Worm (Caenorhabditis elegans): ENCODE data around the gene ebp-1.
"Not testable (repeated sequence)": the region's sequence is repeated elsewhere in the genome, so short reads cannot be mapped to it uniquely, and the experiment has no call there.

The ebp-1 gene

DNA sequence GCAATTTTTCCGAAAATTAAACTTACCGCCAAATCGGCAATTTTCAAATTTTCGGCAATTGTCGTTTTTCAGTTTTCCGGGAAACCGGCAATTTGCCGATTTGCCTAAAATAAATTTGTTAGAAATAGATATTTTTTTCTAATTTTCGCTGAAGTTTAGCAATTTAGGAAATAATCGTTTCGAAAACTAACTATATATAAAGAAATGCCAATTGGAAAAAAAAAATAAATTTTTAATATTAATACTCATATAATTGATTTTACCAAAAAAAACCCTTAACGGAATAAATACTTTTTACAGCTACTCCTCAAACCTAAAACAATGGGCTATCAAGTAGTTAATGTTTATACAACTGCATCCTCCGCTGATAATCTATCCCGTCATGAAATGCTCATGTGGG, at the start of gene ebp-1:
TSS of gene ebp-1 (plus strand) at position 301 of the 400 bp plus-strand sequence.
- TF ChIP-seq pha-4 (tag; optimal IDR thresholded peaks at IDR 0.05), result no peak
- TF ChIP-seq unc-62 (GFP tag; optimal IDR thresholded peaks at IDR 0.05), result no peak
- no peak for TF ChIP-seq lin-13 (tag; optimal IDR thresholded peaks at IDR 0.05)
- TF ChIP-seq mep-1 (tag; optimal IDR thresholded peaks at IDR 0.05), result no peak
- TF ChIP-seq nhr-76 (tag; optimal IDR thresholded peaks at IDR 0.05), result no peak
- TF ChIP-seq ces-1 (GFP tag; optimal IDR thresholded peaks at IDR 0.05), result no peak
- TF ChIP-seq blmp-1 (tag; optimal IDR thresholded peaks at IDR 0.05), result no peak
- TF ChIP-seq unc-120 (tag; optimal IDR thresholded peaks at IDR 0.05; ENCODE audit: poor library complexity, severe bottlenecking), result no peak
- TF ChIP-seq ztf-11 (tag; optimal IDR thresholded peaks at IDR 0.05), result no peak
- no peak for TF ChIP-seq lsy-2 (tag; optimal IDR thresholded peaks at IDR 0.05)
- no peak for TF ChIP-seq elt-3 (tag; optimal IDR thresholded peaks at IDR 0.05)
- TF ChIP-seq elt-1 (tag; optimal IDR thresholded peaks at IDR 0.05; ENCODE audit: borderline replicate concordance, insufficient read depth), result no peak
- no peak for TF ChIP-seq ceh-39 (tag; optimal IDR thresholded peaks at IDR 0.05)
- TF ChIP-seq unc-39 (tag; optimal IDR thresholded peaks at IDR 0.05), result no peak
- TF ChIP-seq M03D4.4 (tag; optimal IDR thresholded peaks at IDR 0.05), result no peak

DNA sequence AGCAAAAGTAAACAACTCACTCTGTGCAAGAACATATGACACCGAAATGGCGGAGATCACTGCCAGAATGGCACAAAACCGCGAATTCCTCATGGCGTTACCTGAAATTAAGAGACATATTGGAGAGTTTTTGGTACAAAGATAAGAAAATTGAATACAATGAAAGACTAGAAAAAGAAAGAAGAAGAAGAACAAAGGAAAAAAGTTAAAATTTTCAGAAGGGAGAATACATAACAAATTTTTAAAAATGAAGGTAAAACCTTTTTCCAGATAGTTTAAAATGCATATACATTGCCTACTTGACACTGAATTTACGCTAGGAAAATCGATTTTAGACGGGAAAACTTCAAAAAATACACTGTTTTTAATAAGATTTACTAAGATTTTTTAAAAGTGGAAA, 42.1 kb upstream of the ebp-1 start, which contains the start of gene lon-8:
TSS of gene lon-8 (minus strand) at position 101 of the 400 bp plus-strand sequence.
- TF ChIP-seq lsy-2 (tag; optimal IDR thresholded peaks at IDR 0.05) (no peak), ceh-43 (GFP tag; optimal IDR thresholded peaks at IDR 0.05) (no peak), bed-3 (GFP tag; optimal IDR thresholded peaks at IDR 0.05) (no peak), elt-3 (tag; optimal IDR thresholded peaks at IDR 0.05) (no peak), nhr-76 (tag; optimal IDR thresholded peaks at IDR 0.05) (no peak), flh-1 (GFP tag; optimal IDR thresholded peaks at IDR 0.05) (no peak), nhr-237 (tag; optimal IDR thresholded peaks at IDR 0.05) (no peak), blmp-1 (tag; optimal IDR thresholded peaks at IDR 0.05) (no peak)

DNA sequence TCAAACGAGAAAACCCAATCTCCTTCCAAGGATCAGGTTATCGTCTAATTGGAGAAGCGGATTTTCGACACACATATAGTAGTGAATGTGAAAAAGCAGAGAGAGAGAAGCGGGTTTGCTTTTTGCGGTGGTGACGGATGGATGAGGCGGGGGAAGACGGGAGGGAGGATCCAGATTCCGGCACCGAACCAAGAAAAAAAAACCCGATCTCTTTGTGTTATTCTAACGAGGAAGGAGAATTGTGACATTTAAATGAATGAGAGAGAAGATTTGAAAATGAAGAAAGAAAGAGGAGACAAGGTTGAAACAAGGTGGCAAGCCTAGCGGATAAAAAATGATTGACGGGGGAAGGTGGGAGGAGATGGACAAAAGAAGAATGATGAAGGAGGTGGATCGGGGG, 39.5 kb upstream of the ebp-1 start:
- TF ChIP-seq lin-13 (tag; optimal IDR thresholded peaks at IDR 0.05) (no peak), pha-4 (tag; optimal IDR thresholded peaks at IDR 0.05) (no peak), M03D4.4 (tag; optimal IDR thresholded peaks at IDR 0.05) (no peak), cnd-1 (tag; optimal IDR thresholded peaks at IDR 0.05) (no peak), ceh-39 (tag; optimal IDR thresholded peaks at IDR 0.05) (no peak), nhr-76 (tag; optimal IDR thresholded peaks at IDR 0.05) (no peak), unc-39 (tag; optimal IDR thresholded peaks at IDR 0.05) (no peak), flh-1 (GFP tag; optimal IDR thresholded peaks at IDR 0.05) (no peak), hlh-1 (tag; optimal IDR thresholded peaks at IDR 0.05) (no peak), lsy-2 (tag; optimal IDR thresholded peaks at IDR 0.05) (no peak), ham-2 (GFP tag; optimal IDR thresholded peaks at IDR 0.05) (no peak), unc-62 (GFP tag; optimal IDR thresholded peaks at IDR 0.05) (no peak), ceh-43 (GFP tag; optimal IDR thresholded peaks at IDR 0.05) (no peak), lin-32 (GFP tag; optimal IDR thresholded peaks at IDR 0.05) (no peak)

DNA sequence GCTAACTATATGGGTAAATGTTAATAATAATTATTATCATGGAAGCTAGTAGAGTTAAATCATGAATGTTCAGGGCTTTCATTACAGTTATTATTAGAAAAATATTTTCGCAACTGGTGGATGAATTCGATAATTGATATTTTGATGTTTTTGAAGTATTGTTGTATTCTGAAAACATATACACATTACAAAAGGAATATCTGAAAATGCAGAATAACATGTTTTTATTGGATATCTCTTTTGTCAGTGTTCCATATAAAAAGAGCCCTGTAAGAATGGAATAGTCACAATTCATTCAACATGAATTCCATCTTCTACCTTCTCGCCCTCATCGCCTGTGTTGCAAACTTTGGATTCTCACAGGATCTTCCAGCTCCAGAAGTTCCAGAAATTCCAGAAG, 36.4 kb upstream of the ebp-1 start, which contains the start of gene Y59A8B.19:
TSS of gene Y59A8B.19 (plus strand) at position 301 of the 400 bp plus-strand sequence.
- not testable (repeated sequence) for TF ChIP-seq nhr-76, ztf-11, pha-4 (tag; optimal IDR thresholded peaks at IDR 0.05)

DNA sequence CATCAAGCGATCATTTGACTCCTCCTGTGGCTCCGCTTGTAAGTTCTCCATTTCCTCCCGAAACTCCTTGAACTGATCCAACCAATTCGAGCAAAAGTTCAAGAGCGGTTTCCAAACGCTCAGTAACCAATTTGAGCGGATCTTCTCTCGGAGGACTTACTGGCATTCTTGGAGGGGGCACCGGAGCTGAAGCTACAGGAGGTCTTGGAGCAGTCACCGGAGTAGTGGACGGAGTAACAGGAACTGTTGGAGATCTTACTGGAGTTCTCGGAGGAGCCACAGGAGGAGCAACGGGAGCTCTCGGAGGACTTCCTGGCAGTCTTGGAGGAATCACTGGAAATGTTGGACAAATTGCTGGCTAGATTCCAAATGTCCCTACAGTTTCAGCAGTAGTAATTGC, 34.7 kb upstream of the ebp-1 start:
- TF ChIP-seq tbx-8 (GFP tag; optimal IDR thresholded peaks at IDR 0.05) (no peak), ces-1 (GFP tag; optimal IDR thresholded peaks at IDR 0.05) (no peak), nhr-28 (tag; optimal IDR thresholded peaks at IDR 0.05) (no peak), sptf-1 (tag; optimal IDR thresholded peaks at IDR 0.05) (no peak), sem-2 (GFP tag; optimal IDR thresholded peaks at IDR 0.05) (no peak)

DNA sequence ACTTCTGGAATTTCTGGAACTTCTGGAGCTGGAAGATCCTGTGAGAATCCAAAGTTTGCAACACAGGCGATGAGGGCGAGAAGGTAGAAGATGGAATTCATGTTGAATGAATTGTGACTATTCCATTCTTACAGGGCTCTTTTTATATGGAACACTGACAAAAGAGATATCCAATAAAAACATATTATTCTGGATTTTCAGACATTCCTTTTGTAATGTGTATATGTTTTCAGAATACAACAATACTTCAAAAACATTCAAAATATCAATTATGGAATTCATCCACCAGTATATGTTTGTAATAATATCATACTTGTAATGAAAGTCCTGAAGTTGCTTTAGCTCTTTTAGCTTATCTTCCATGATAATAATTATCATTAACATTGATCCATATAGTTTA, 32.6 kb upstream of the ebp-1 start, which contains the start of gene Y59A8B.26:
TSS of gene Y59A8B.26 (minus strand) at position 101 of the 400 bp plus-strand sequence.
- not testable (repeated sequence) for TF ChIP-seq unc-62 (GFP tag; optimal IDR thresholded peaks at IDR 0.05); zip-8 (tag; optimal IDR thresholded peaks at IDR 0.05); ceh-83 (GFP tag; optimal IDR thresholded peaks at IDR 0.05)

Measured in whole organism, mixed stage, embryonic.